Worm (Caenorhabditis elegans): ENCODE measurements around the gene scc-2.

Gene scc-2

DNA sequence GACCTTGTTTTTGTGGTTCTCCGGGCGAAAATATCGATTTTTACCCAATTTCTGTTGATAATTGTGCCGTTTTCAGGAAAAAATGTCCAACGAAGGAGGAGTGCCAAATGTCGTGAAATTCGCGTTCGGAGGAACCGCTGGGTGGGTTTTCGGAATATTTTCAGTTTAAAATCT lies 23.0 kb upstream of the scc-2 start, which contains the start of gene misc-1:
TSS of gene misc-1 (plus strand) at position 75 of the 174 bp plus-strand sequence.
- TF ChIP-seq gei-17 (GFP tag; optimal IDR thresholded peaks at IDR 0.05) (no peak), mes-4 (tag; optimal IDR thresholded peaks at IDR 0.05) (no peak), hmg-1.2 (GFP tag; IDR thresholded peaks at IDR 0.05) (no peak), ama-1 (optimal IDR thresholded peaks at IDR 0.05) (no peak), ama-1 (GFP tag; optimal IDR thresholded peaks at IDR 0.05) (no peak), dpff-1 (tag; optimal IDR thresholded peaks at IDR 0.05) (no peak), ceh-79 (tag; optimal IDR thresholded peaks at IDR 0.05) (no peak), efl-1 (GFP tag; optimal IDR thresholded peaks at IDR 0.05) (no peak), T07F8.4 (tag; optimal IDR thresholded peaks at IDR 0.05) (no peak), ztf-25 (GFP tag; IDR thresholded peaks at IDR 0.05) (no peak), atf-7 (tag; optimal IDR thresholded peaks at IDR 0.05) (no peak), athp-1 (tag; optimal IDR thresholded peaks at IDR 0.05) (no peak), bed-1 (GFP tag; IDR thresholded peaks at IDR 0.05) (no peak), die-1 (tag; optimal IDR thresholded peaks at IDR 0.05) (no peak), K11D2.4 (GFP tag; IDR thresholded peaks at IDR 0.05) (no peak), repo-1 (tag; optimal IDR thresholded peaks at IDR 0.05) (no peak), F57C9.4 (tag; optimal IDR thresholded peaks at IDR 0.05) (no peak), nhr-120 (GFP tag; IDR thresholded peaks at IDR 0.05) (no peak), lag-1 (GFP tag; IDR thresholded peaks at IDR 0.05) (no peak), somi-1 (GFP tag; optimal IDR thresholded peaks at IDR 0.05) (no peak)

DNA sequence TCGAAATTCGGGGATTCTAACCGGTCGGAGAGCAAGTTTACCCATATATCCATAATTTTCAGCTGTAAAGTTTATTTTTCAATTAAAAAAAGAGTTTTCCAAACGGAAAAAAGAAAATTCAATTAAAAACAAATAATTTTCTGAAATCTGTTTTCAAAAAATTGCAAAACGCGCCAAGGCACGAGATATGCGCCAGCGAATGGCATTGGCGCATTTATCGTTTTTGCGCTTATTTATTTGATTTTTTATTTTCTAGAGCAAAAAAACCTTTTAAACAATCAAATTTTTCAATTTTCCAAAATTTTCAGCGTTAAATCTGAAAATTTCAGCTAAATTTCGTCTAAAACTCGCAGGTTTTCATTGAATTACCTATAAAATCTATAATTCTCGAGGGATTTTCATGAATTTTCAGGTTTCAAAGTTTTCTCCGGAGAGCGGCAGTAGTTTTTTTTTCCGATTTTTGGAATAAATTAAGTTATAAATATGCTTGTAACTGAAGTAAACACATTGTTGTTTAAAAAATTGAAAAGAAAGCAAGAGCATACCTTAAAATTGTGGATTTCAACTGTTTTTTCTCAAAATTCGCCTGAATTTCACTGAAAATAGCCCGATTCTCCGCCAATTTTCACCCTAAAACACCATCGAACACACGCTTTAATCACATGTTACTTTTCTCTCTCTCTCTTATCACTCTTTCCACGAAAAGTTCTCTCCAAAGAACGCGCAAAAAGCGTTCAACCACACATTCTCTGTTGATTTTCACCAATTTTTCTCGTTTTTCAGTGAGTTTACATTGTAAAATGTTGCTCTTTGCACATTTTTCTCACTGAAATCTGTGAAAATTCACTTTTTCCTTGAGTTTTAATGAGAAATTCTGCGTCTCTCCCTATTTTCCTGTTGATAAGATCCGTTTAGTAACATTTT lies 22.4 kb upstream of the scc-2 start, which contains the start of gene B0432.10:
TSS of gene B0432.10 (minus strand) at position 649 of the 924 bp plus-strand sequence.
- TF ChIP-seq madf-6 (GFP tag; IDR thresholded peaks at IDR 0.05) (peak; percentile 41; the same call in 1 of the 2 replicates), ceh-40 (GFP tag; IDR thresholded peaks at IDR 0.05) (no peak), mcd-1 (GFP tag; IDR thresholded peaks at IDR 0.05) (peak; percentile 81), attf-5 (GFP tag; optimal IDR thresholded peaks at IDR 0.05) (peak; percentile 52), snpc-4 (GFP tag; optimal IDR thresholded peaks at IDR 0.05) (no peak), snpc-4 (tag; optimal IDR thresholded peaks at IDR 0.05) (peak in 3 of 4 experiments; percentile 24 to 52 (median 41)), pha-4 (tag; optimal IDR thresholded peaks at IDR 0.05) (no peak), madf-3 (GFP tag; IDR thresholded peaks at IDR 0.05) (0 out of 2 replicates have a peak, but pooled peaks have one; percentile 26), ekl-4 (GFP tag; IDR thresholded peaks at IDR 0.05) (peak; percentile 33; the same call in 1 of the 2 replicates), B0035.1 (tag; optimal IDR thresholded peaks at IDR 0.05) (no peak), F23B12.7 (tag; optimal IDR thresholded peaks at IDR 0.05; ENCODE audit: insufficient read depth) (peak; percentile 75), ztf-26 (tag; optimal IDR thresholded peaks at IDR 0.05) (peak; percentile 36), F57A8.1 (GFP tag; optimal IDR thresholded peaks at IDR 0.05) (no peak), let-607 (tag; optimal IDR thresholded peaks at IDR 0.05) (peak in 1 of 2 experiments; percentile 27), ccch-3 (GFP tag; optimal IDR thresholded peaks at IDR 0.05) (no peak), nfya-1 (tag; optimal IDR thresholded peaks at IDR 0.05; ENCODE audit: borderline replicate concordance, insufficient read depth) (no peak), lin-40 (tag; optimal IDR thresholded peaks at IDR 0.05) (peak; percentile 83), gei-17 (GFP tag; optimal IDR thresholded peaks at IDR 0.05) (no peak), snpc-1.3 (tag; optimal IDR thresholded peaks at IDR 0.05; ENCODE audit: insufficient read depth) (peak; percentile 64), hmg-1.2 (GFP tag; IDR thresholded peaks at IDR 0.05) (peak; percentile 31; the same call in 1 of the 2 replicates), B0336.3 (GFP tag; IDR thresholded peaks at IDR 0.05) (peak; percentile 56; the same call in 1 of the 2 replicates), tbp1 (GFP tag; optimal IDR thresholded peaks at IDR 0.05) (peak; percentile 30), ceh-91 (GFP tag; IDR thresholded peaks at IDR 0.05) (no peak), nhr-27 (tag; optimal IDR thresholded peaks at IDR 0.05) (no peak), lsl-1 (GFP tag; optimal IDR thresholded peaks at IDR 0.05) (peak; percentile 28), lsy-27 (tag; optimal IDR thresholded peaks at IDR 0.05; ENCODE audit: borderline replicate concordance, insufficient read depth) (no peak), ztf-18 (tag; optimal IDR thresholded peaks at IDR 0.05) (peak; percentile 94), cebp-1 (GFP tag; IDR thresholded peaks at IDR 0.05) (no peak), cebp-1 (tag; optimal IDR thresholded peaks at IDR 0.05) (peak; percentile 65)

Data from whole organism, young adult.